Fruit fly (Drosophila melanogaster) whole organism, embryonic: ENCODE results near the gene CG12118.

Experiments used
- Ada2b ChIP-seq: fragments of 200-800 bp; sonication (Bioruptor generic); IDR thresholded peaks from 2 replicates; pipeline ENCODE4 v1.3.6; 2022; ENCODE audit warnings: missing biosample characterization, missing genetic modification characterization
- BEAF-32 ChIP-seq: fragments of 200-800 bp; sonication (Bioruptor generic); optimal IDR thresholded peaks from 3 replicates; lab custom pipeline; 2017; ENCODE audit warnings: missing biosample characterization, missing genetic modification characterization, mild to moderate bottlenecking, moderate library complexity, missing genetic modification reagents
- CG11085 ChIP-seq: fragments of 200-800 bp; sonication (Bioruptor generic); IDR thresholded peaks from 2 replicates; pipeline ENCODE4 v1.3.6; 2022; ENCODE audit warnings: missing biosample characterization, missing genetic modification characterization
- CG12219 ChIP-seq: fragments of 200-800 bp; sonication (Bioruptor generic); optimal IDR thresholded peaks from 3 replicates; lab custom pipeline; 2018; ENCODE audit warnings: missing biosample characterization, mild to moderate bottlenecking, missing genetic modification characterization
- CG12659 ChIP-seq: fragments of 200-800 bp; sonication (Bioruptor generic); optimal IDR thresholded peaks from 3 replicates; lab custom pipeline; 2017; ENCODE audit warnings: mild to moderate bottlenecking, missing biosample characterization, missing genetic modification reagents, missing genetic modification characterization
- CG13296 ChIP-seq: fragments of 200-800 bp; sonication (Bioruptor generic); optimal IDR thresholded peaks from 3 replicates; lab custom pipeline; 2018; ENCODE audit warnings: missing biosample characterization, mild to moderate bottlenecking, missing genetic modification characterization
- CG14860 ChIP-seq: fragments of 200-800 bp; sonication (Bioruptor generic); IDR thresholded peaks from 3 replicates; pipeline ENCODE4 v1.3.6; 2022; ENCODE audit warnings: missing biosample characterization, missing genetic modification characterization; ENCODE audit not compliant: partially characterized antibody
- CG15269 ChIP-seq: fragments of 200-800 bp; sonication (Bioruptor generic); optimal IDR thresholded peaks from 2 replicates; lab custom pipeline; 2018; ENCODE audit warnings: missing biosample characterization, mild to moderate bottlenecking, missing genetic modification characterization, moderate library complexity
- CG16813 ChIP-seq: fragments of 200-800 bp; sonication (Bioruptor generic); IDR thresholded peaks from 3 replicates; pipeline ENCODE4 v1.3.6; 2022; ENCODE audit warnings: missing biosample characterization, missing genetic modification characterization; ENCODE audit not compliant: partially characterized antibody
- CG17385 ChIP-seq: fragments of 200-800 bp; sonication (Bioruptor generic); optimal IDR thresholded peaks from 3 replicates; lab custom pipeline; 2018; ENCODE audit warnings: missing biosample characterization, mild to moderate bottlenecking, missing genetic modification characterization
- CG17829 ChIP-seq: fragments of 200-800 bp; optimal IDR thresholded peaks from 2 replicates; lab custom pipeline; 2019; ENCODE audit warnings: missing biosample characterization, mild to moderate bottlenecking, missing genetic modification characterization, moderate library complexity
- CG18619 ChIP-seq: fragments of 200-800 bp; sonication (Bioruptor generic); optimal IDR thresholded peaks from 3 replicates; lab custom pipeline; 2017; ENCODE audit warnings: missing biosample characterization, mild to moderate bottlenecking, missing genetic modification characterization
- CG2129 ChIP-seq: fragments of 200-800 bp; sonication (Bioruptor generic); IDR thresholded peaks from 2 replicates; pipeline ENCODE4 v1.3.6; 2022; ENCODE audit warnings: missing biosample characterization, missing genetic modification characterization; ENCODE audit not compliant: partially characterized antibody
- CG33557 ChIP-seq: fragments of 200-800 bp; sonication (Bioruptor generic); optimal IDR thresholded peaks from 2 replicates; lab custom pipeline; 2019; ENCODE audit warnings: missing biosample characterization, mild to moderate bottlenecking, missing genetic modification characterization, moderate library complexity
- CG42726 ChIP-seq: fragments of 200-800 bp; sonication (Bioruptor generic); IDR thresholded peaks from 2 replicates; pipeline ENCODE4 v1.3.6; 2022; ENCODE audit warnings: missing biosample characterization, missing genetic modification characterization; ENCODE audit not compliant: partially characterized antibody
- CG4617 ChIP-seq: fragments of 200-800 bp; sonication (Bioruptor generic); optimal IDR thresholded peaks from 3 replicates; lab custom pipeline; 2016; ENCODE audit warnings: missing biosample characterization, missing genetic modification characterization, borderline replicate concordance
- CG5245 ChIP-seq: fragments of 200-800 bp; sonication (Bioruptor generic); optimal IDR thresholded peaks from 3 replicates; lab custom pipeline; 2016; ENCODE audit warnings: missing biosample characterization, missing genetic modification characterization
- CG6791 ChIP-seq: fragments of 200-800 bp; sonication (Bioruptor generic); IDR thresholded peaks from 3 replicates; pipeline ENCODE4 v1.3.6; 2022; ENCODE audit warnings: missing biosample characterization, missing genetic modification characterization; ENCODE audit not compliant: partially characterized antibody
- CG7556 ChIP-seq: fragments of 200-800 bp; sonication (Bioruptor generic); optimal IDR thresholded peaks from 2 replicates; lab custom pipeline; 2017; ENCODE audit warnings: missing biosample characterization, mild to moderate bottlenecking, missing genetic modification characterization
- CG7963 ChIP-seq: fragments of 200-800 bp; sonication (Bioruptor generic); IDR thresholded peaks from 3 replicates; pipeline ENCODE4 v1.3.6; 2022; ENCODE audit warnings: missing biosample characterization, missing genetic modification characterization; ENCODE audit not compliant: partially characterized antibody
- CG9797 ChIP-seq: fragments of 200-800 bp; sonication (Bioruptor generic); optimal IDR thresholded peaks from 3 replicates; lab custom pipeline; 2018; ENCODE audit warnings: missing biosample characterization, mild to moderate bottlenecking, missing genetic modification characterization
- Dek ChIP-seq: fragments of 200-800 bp; sonication (Bioruptor generic); optimal IDR thresholded peaks from 3 replicates; lab custom pipeline; 2019; ENCODE audit warnings: missing biosample characterization, mild to moderate bottlenecking, missing genetic modification characterization, moderate library complexity
- Dll ChIP-seq: fragments of 200-800 bp; sonication (Bioruptor generic); IDR thresholded peaks from 4 replicates; pipeline ENCODE4 v1.3.6; 2022; ENCODE audit warnings: missing biosample characterization, missing genetic modification characterization; ENCODE audit not compliant: partially characterized antibody
- Dref ChIP-seq: fragments of 200-800 bp; sonication (Bioruptor generic); IDR thresholded peaks from 2 replicates; pipeline ENCODE4 v1.3.6; 2022; ENCODE audit warnings: missing biosample characterization, missing genetic modification characterization
- E2f2 ChIP-seq: fragments of 200-800 bp; sonication (Bioruptor generic); IDR thresholded peaks from 2 replicates; pipeline ENCODE4 v1.3.6; 2022; ENCODE audit warnings: missing biosample characterization, missing genetic modification characterization
- Lim3 ChIP-seq: fragments of 200-800 bp; sonication (Bioruptor generic); IDR thresholded peaks from 2 replicates; pipeline ENCODE4 v1.3.6; 2022; ENCODE audit warnings: missing biosample characterization, missing genetic modification characterization
- MBD-R2 ChIP-seq: fragments of 200-800 bp; sonication (Bioruptor generic); IDR thresholded peaks from 2 replicates; pipeline ENCODE4 v1.3.6; 2022; ENCODE audit warnings: missing biosample characterization, missing genetic modification characterization
- Med ChIP-seq: fragments of 200-800 bp; sonication (Bioruptor generic); peaks from one replicate; lab custom pipeline; 2016; ENCODE audit warnings: missing biosample characterization, missing genetic modification characterization, mild to moderate bottlenecking, inconsistent platforms, moderate library complexity
- bbx ChIP-seq: fragments of 200-800 bp; sonication (Bioruptor generic); IDR thresholded peaks from 2 replicates; pipeline ENCODE4 v1.3.6; 2022; ENCODE audit warnings: missing biosample characterization, missing genetic modification characterization; ENCODE audit not compliant: partially characterized antibody
- fd96Cb ChIP-seq: fragments of 200-800 bp; sonication (Bioruptor generic); optimal IDR thresholded peaks from 2 replicates; lab custom pipeline; 2018; ENCODE audit warnings: missing biosample characterization, mild to moderate bottlenecking, missing genetic modification characterization, moderate library complexity
- hbn ChIP-seq: fragments of 200-800 bp; sonication (Bioruptor generic); IDR thresholded peaks from 2 replicates; pipeline ENCODE4 v1.3.6; 2022; ENCODE audit warnings: missing biosample characterization, missing genetic modification characterization; ENCODE audit not compliant: partially characterized antibody
- inv ChIP-seq: fragments of 200-800 bp; sonication (Bioruptor generic); IDR thresholded peaks from 2 replicates; pipeline ENCODE4 v1.3.6; 2022; ENCODE audit warnings: missing biosample characterization, missing genetic modification characterization; ENCODE audit not compliant: partially characterized antibody
- lola ChIP-seq, 3 experiments: fragments of >200 bp in 2 of 3; fragments of 200-800 bp in 1 of 3; sonication (Bioruptor generic) in 1 of 3; optimal IDR thresholded peaks; 2 replicates each; lab custom pipeline; 2017 to 2019; ENCODE audit warnings: missing biosample characterization in 3 of 3, missing genetic modification characterization in 3 of 3, mild to moderate bottlenecking in 1 of 3, moderate library complexity in 1 of 3
- p53 ChIP-seq: fragments of 200-800 bp; sonication (Bioruptor generic); optimal IDR thresholded peaks from 2 replicates; lab custom pipeline; 2016; ENCODE audit warnings: missing biosample characterization, missing genetic modification characterization
- sc ChIP-seq, 3 experiments: fragments of >200 bp in 2 of 3; fragments of 200-800 bp in 1 of 3; sonication (Bioruptor generic) in 1 of 3; optimal IDR thresholded peaks; 2 replicates in 2 of 3; 3 replicates in 1 of 3; lab custom pipeline; 2017; ENCODE audit warnings: mild to moderate bottlenecking in 1 of 3, missing biosample characterization in 1 of 3, missing genetic modification characterization in 1 of 3, missing genetic modification reagents in 1 of 3
- scrt ChIP-seq: fragments of 200-800 bp; sonication (Bioruptor generic); optimal IDR thresholded peaks from 2 replicates; lab custom pipeline; 2018; ENCODE audit warnings: missing biosample characterization, mild to moderate bottlenecking, missing genetic modification characterization, moderate library complexity
- sim ChIP-seq: fragments of 200-800 bp; sonication (Bioruptor generic); IDR thresholded peaks from 2 replicates; pipeline ENCODE4 v1.3.6; 2022; ENCODE audit warnings: missing biosample characterization, missing genetic modification characterization
- stwl ChIP-seq: fragments of 200-800 bp; sonication (Bioruptor generic); optimal IDR thresholded peaks from 3 replicates; lab custom pipeline; 2018; ENCODE audit warnings: missing biosample characterization, mild to moderate bottlenecking, missing genetic modification characterization, moderate library complexity
- tna ChIP-seq: fragments of 200-800 bp; sonication (Bioruptor generic); IDR thresholded peaks from 2 replicates; pipeline ENCODE4 v1.3.6; 2022; ENCODE audit warnings: missing biosample characterization, missing genetic modification characterization; ENCODE audit not compliant: partially characterized antibody
- trem ChIP-seq: fragments of 200-800 bp; optimal IDR thresholded peaks from 3 replicates; lab custom pipeline; 2019; ENCODE audit warnings: missing biosample characterization, mild to moderate bottlenecking, missing genetic modification characterization, moderate library complexity
- unc-4 ChIP-seq: fragments of 200-800 bp; sonication (Bioruptor generic); IDR thresholded peaks from 2 replicates; pipeline ENCODE4 v1.3.6; 2022; ENCODE audit warnings: missing biosample characterization, missing genetic modification characterization; ENCODE audit not compliant: partially characterized antibody
- vnd ChIP-seq: fragments of 200-800 bp; sonication (Bioruptor generic); IDR thresholded peaks from 3 replicates; pipeline ENCODE4 v1.3.6; 2022; ENCODE audit warnings: missing biosample characterization, missing genetic modification characterization; ENCODE audit not compliant: partially characterized antibody
- wdn ChIP-seq: fragments of 200-800 bp; sonication (Bioruptor generic); IDR thresholded peaks from 2 replicates; pipeline ENCODE4 v1.3.6; 2022; ENCODE audit warnings: missing biosample characterization, missing genetic modification characterization
- yki ChIP-seq: fragments of >200 bp; optimal IDR thresholded peaks from 3 replicates; lab custom pipeline; 2018

CG12118 gene

DNA sequence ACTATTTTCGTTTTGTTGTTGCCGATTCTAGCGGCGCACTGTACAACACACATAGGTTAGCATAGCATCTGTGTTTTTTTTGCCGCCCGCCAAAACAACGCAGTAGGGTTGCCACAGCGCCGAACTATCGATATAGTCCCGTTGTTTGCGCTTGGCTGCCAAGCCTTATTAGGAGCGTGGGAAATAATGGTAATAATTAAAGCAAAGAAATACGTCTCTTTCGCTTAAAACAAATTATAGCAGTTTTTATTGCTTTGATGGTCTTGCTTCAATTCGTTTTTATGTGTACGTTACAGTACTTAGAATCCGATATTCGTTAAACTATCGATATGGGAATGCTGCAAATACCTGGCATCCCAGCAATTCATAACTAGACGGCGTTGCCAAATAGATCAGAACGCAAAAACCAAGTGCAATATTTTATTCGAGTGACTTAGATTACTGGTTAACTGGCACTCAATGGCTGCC is 47.2 kb upstream of the CG12118 start, which contains the start of the genes mxc and Larp7 (continued):
- peak in 1 of 3 experiments; percentile 53 for TF ChIP-seq lola (GFP tag; optimal IDR thresholded peaks at IDR 0.05; lab: Kevin White, UChicago)

DNA sequence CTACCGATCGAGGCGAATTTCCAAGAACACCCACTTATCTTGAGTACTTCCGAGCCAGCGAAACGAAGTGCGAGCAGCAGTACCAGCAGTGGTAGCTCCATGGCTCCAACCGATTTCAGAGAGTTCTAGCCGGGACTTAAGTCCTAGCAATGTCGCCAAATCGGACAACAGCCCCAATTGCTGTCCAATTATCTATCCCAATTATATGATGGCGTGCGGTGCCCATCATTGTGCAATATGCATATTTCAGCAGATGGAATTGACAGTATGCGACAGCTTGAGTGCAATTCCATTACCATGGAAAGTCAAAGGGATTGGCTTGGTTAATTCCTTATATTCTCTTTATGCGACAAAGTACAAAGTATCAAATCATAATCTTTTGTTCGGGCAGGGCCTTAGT is 40.3 kb upstream of the CG12118 start, which contains the start of gene Ir8a:
Gene Ir8a, minus strand, starts transcription at position 101 of the 400 bp plus-strand sequence.
- no peak for TF ChIP-seq Ada2b (GFP tag; lab: Robert Waterston, UW)
- TF ChIP-seq Dek (tag; lab: Kevin White, UChicago), result no peak
- TF ChIP-seq CG5245, result no peak
- TF ChIP-seq CG18619, result no peak
- TF ChIP-seq Lim3, result no peak
- no peak for TF ChIP-seq sc (optimal IDR thresholded peaks at IDR 0.05; lab: Kevin White, UChicago)
- TF ChIP-seq sc (GFP tag; optimal IDR thresholded peaks at IDR 0.05; lab: Kevin White, UChicago), result no peak
- TF ChIP-seq sim, result no peak
- no peak for TF ChIP-seq CG13296 (GFP tag; lab: Kevin White, UChicago)

- no peak for TF ChIP-seq CG2129 (GFP tag; lab: Robert Waterston, UW)
- TF ChIP-seq CG12219 (GFP tag; lab: Kevin White, UChicago), result no peak
- peak; percentile 71; the same call in 2 of the 4 replicates for TF ChIP-seq Dll (GFP tag; lab: Robert Waterston, UW)
- TF ChIP-seq vnd, result peak; percentile 71
- TF ChIP-seq CG14860 (GFP tag; lab: Robert Waterston, UW), result peak; percentile 56; the same call in 2 of the 3 replicates
- no peak for TF ChIP-seq CG17385 (GFP tag; lab: Kevin White, UChicago)
- no peak for TF ChIP-seq CG7556 (GFP tag; lab: Kevin White, UChicago)
- peak; percentile 59 for TF ChIP-seq CG16813
- TF ChIP-seq CG12659 (GFP tag; lab: Kevin White, UChicago), result peak; percentile 11
- TF ChIP-seq hbn (GFP tag; lab: Robert Waterston, UW), result peak; percentile 53; the same call in 1 of the 2 replicates
- peak; percentile 31 for TF ChIP-seq trem (tag; lab: Kevin White, UChicago)
- peak; percentile 80 for TF ChIP-seq bbx
- TF ChIP-seq CG9797 (GFP tag; lab: Kevin White, UChicago), result peak; percentile 42
- TF ChIP-seq wdn (GFP tag; lab: Robert Waterston, UW), result no peak
- TF ChIP-seq Dref (GFP tag; lab: Robert Waterston, UW), result peak; percentile 87
- TF ChIP-seq inv (GFP tag; lab: Robert Waterston, UW), result peak; percentile 46; the same call in 1 of the 2 replicates
- no peak for TF ChIP-seq CG11085 (GFP tag; lab: Robert Waterston, UW)
- TF ChIP-seq scrt (GFP tag; lab: Kevin White, UChicago), result no peak
- TF ChIP-seq unc-4 (GFP tag; lab: Robert Waterston, UW), result peak; percentile 63
- TF ChIP-seq p53, result no peak
- TF ChIP-seq fd96Cb (tag; lab: Kevin White, UChicago), result no peak
- TF ChIP-seq stwl (tag; lab: Kevin White, UChicago), result peak; percentile 53
- TF ChIP-seq CG15269, result no peak
- TF ChIP-seq CG33557, result no peak
- TF ChIP-seq CG17829 (tag; lab: Kevin White, UChicago), result peak; percentile 18
- TF ChIP-seq BEAF-32, result peak; percentile 66
- peak; percentile 59 for TF ChIP-seq MBD-R2 (GFP tag; lab: Robert Waterston, UW)
- 0 out of 2 replicates have a peak, but pooled peaks have one; percentile 8 for TF ChIP-seq CG42726 (GFP tag; lab: Robert Waterston, UW)
- TF ChIP-seq CG6791 (GFP tag; lab: Robert Waterston, UW), result peak; percentile 80
- peak; percentile 72 for TF ChIP-seq CG7963 (GFP tag; lab: Robert Waterston, UW)
- peak; percentile 79 for TF ChIP-seq tna
- peak; percentile 67 for TF ChIP-seq Med
- TF ChIP-seq CG4617 (GFP tag; lab: Kevin White, UChicago), result peak; percentile 34
- no peak for TF ChIP-seq sc (optimal IDR thresholded peaks at IDR 0.05; lab: Kevin White, UChicago)
- no peak for TF ChIP-seq sc (GFP tag; optimal IDR thresholded peaks at IDR 0.05; lab: Kevin White, UChicago)
- peak; percentile 89 for TF ChIP-seq E2f2 (GFP tag; lab: Robert Waterston, UW)
- no peak for TF ChIP-seq yki (lab: Kevin White, UChicago)
Observed at dm6 chrX:9232199-9232598, 36.0 kb upstream of the CG12118 start, which contains the start of gene CG12121. Gene CG12121 (minus strand): TSS chrX:9232378.
